Fruit fly (Drosophila melanogaster): ENCODE results near the gene Akh.

DNA sequence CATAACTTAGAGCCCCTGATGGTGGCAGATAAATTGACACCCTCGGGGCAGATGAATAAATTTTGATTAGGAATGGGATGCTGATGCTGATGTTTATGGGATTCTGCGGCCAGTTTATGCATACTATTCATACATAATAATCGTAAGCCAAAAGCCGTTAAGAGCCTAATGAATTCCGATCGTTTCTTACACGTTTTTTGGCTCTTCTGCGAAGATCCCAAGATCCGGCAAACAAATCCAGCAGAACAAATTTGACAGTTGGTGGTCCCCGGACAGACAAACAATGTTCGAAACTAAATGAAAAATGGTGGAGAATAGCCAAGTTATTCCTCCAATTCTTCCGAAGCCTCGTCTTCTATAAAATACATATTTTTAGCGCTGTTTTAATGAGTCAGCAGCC lies 23.8 kb upstream of the Akh start:
- TF ChIP-seq psq (optimal IDR thresholded peaks at IDR 0.05) (no peak), pan (optimal IDR thresholded peaks at IDR 0.05) (no peak), Dll (optimal IDR thresholded peaks at IDR 0.05) (no peak), EcR (GFP tag; optimal IDR thresholded peaks at IDR 0.05) (no peak), CG8478 (optimal IDR thresholded peaks at IDR 0.05) (no peak)

Data from whole organism.